Worm (Caenorhabditis elegans) whole organism, mixed stage, embryonic: ENCODE measurements around the gene ZK1128.3.
A peak's percentile ranks its signal among the peaks of the same experiment; 100 is the strongest.

Experiments
- M03D4.4 ChIP-seq: sonication (generic microtip); optimal IDR thresholded peaks from 2 replicates; lab custom pipeline; 2017; ENCODE audit warnings: mild to moderate bottlenecking, missing genetic modification characterization, missing compliant biosample characterization
- bed-3 ChIP-seq: fragments of 200-800 bp; sonication (Bioruptor generic); optimal IDR thresholded peaks from 3 replicates; lab custom pipeline; 2018; ENCODE audit warnings: mild to moderate bottlenecking, missing genetic modification characterization, moderate library complexity, missing compliant biosample characterization
- ceh-39 ChIP-seq: fragments of 150-350 bp; optimal IDR thresholded peaks from 2 replicates; lab custom pipeline; 2014; ENCODE audit warnings: missing biosample characterization, missing genetic modification characterization
- ceh-43 ChIP-seq: fragments of 200-800 bp; sonication (Bioruptor generic); optimal IDR thresholded peaks from 2 replicates; lab custom pipeline; 2018; ENCODE audit warnings: mild to moderate bottlenecking, missing genetic modification characterization, moderate library complexity, missing compliant biosample characterization
- ceh-83 ChIP-seq: fragments of 200-800 bp; sonication (Bioruptor generic); optimal IDR thresholded peaks from 2 replicates; lab custom pipeline; 2018; ENCODE audit warnings: mild to moderate bottlenecking, missing genetic modification characterization, missing compliant biosample characterization
- ces-1 ChIP-seq: fragments of 150-350 bp; optimal IDR thresholded peaks from 2 replicates; lab custom pipeline; 2014; ENCODE audit warnings: missing biosample characterization, missing genetic modification reagents, missing genetic modification characterization
- cnd-1 ChIP-seq: fragments of 200-800 bp; sonication (Bioruptor generic); optimal IDR thresholded peaks from 2 replicates; lab custom pipeline; 2018; ENCODE audit warnings: mild to moderate bottlenecking, missing genetic modification characterization, missing compliant biosample characterization
- drap-1 ChIP-seq: fragments of 200-800 bp; sonication (Bioruptor generic); optimal IDR thresholded peaks from 3 replicates; lab custom pipeline; 2018; ENCODE audit warnings: mild to moderate bottlenecking, missing genetic modification characterization, missing compliant biosample characterization
- elt-1 ChIP-seq: sonication (generic microtip); optimal IDR thresholded peaks from 2 replicates; lab custom pipeline; 2017; ENCODE audit warnings: missing genetic modification characterization, mild to moderate bottlenecking, missing compliant biosample characterization, antibody characterized with exemption, moderate library complexity, borderline replicate concordance; ENCODE audit not compliant: insufficient read depth
- elt-3 ChIP-seq: fragments of 150-350 bp; optimal IDR thresholded peaks from 2 replicates; lab custom pipeline; 2014; ENCODE audit warnings: missing biosample characterization, missing genetic modification characterization
- ham-2 ChIP-seq: fragments of 200-800 bp; sonication (Bioruptor generic); optimal IDR thresholded peaks from 2 replicates; lab custom pipeline; 2018; ENCODE audit warnings: mild to moderate bottlenecking, missing genetic modification characterization, missing compliant biosample characterization
- lin-13 ChIP-seq: fragments of 150-350 bp; optimal IDR thresholded peaks from 2 replicates; lab custom pipeline; 2014; ENCODE audit warnings: missing biosample characterization, missing genetic modification characterization
- lin-32 ChIP-seq: fragments of 200-800 bp; sonication (Bioruptor generic); optimal IDR thresholded peaks from 2 replicates; lab custom pipeline; 2018; ENCODE audit warnings: mild to moderate bottlenecking, missing genetic modification characterization, missing compliant biosample characterization
- lsy-2 ChIP-seq: fragments of 150-350 bp; optimal IDR thresholded peaks from 2 replicates; lab custom pipeline; 2014; ENCODE audit warnings: missing biosample characterization, missing genetic modification characterization
- mab-5 ChIP-seq: fragments of 150-350 bp; optimal IDR thresholded peaks from 2 replicates; lab custom pipeline; 2014; ENCODE audit warnings: missing biosample characterization, missing genetic modification characterization
- mep-1 ChIP-seq: fragments of 150-350 bp; optimal IDR thresholded peaks from 2 replicates; lab custom pipeline; 2017; ENCODE audit warnings: missing biosample characterization, missing genetic modification reagents, missing genetic modification characterization, inconsistent platforms
- mls-2 ChIP-seq: sonication (generic microtip); optimal IDR thresholded peaks from 2 replicates; lab custom pipeline; 2016; ENCODE audit warnings: mild to moderate bottlenecking, missing genetic modification characterization, moderate library complexity, missing compliant biosample characterization
- nhr-12 ChIP-seq: fragments of 150-350 bp; optimal IDR thresholded peaks from 2 replicates; lab custom pipeline; 2014; ENCODE audit warnings: missing biosample characterization, missing genetic modification characterization
- nhr-237 ChIP-seq: fragments of 150-350 bp; optimal IDR thresholded peaks from 2 replicates; lab custom pipeline; 2014; ENCODE audit warnings: missing biosample characterization, missing genetic modification characterization
- nhr-76 ChIP-seq: sonication (generic microtip); optimal IDR thresholded peaks from 2 replicates; lab custom pipeline; 2017; ENCODE audit warnings: missing biosample characterization, missing genetic modification characterization
- pha-4 ChIP-seq: fragments of 150-350 bp; optimal IDR thresholded peaks from 2 replicates; lab custom pipeline; 2018; ENCODE audit warnings: missing biosample characterization, missing genetic modification reagents, missing genetic modification characterization
- snpc-4 ChIP-seq: fragments of 150-350 bp; optimal IDR thresholded peaks from 2 replicates; lab custom pipeline; 2014; ENCODE audit warnings: missing biosample characterization, missing genetic modification characterization
- sptf-1 ChIP-seq: sonication (generic microtip); optimal IDR thresholded peaks from 2 replicates; lab custom pipeline; 2017; ENCODE audit warnings: mild to moderate bottlenecking, missing genetic modification characterization, moderate library complexity, missing compliant biosample characterization
- unc-120 ChIP-seq: sonication (generic microtip); optimal IDR thresholded peaks from 2 replicates; lab custom pipeline; 2017; ENCODE audit warnings: missing genetic modification characterization, missing compliant biosample characterization; ENCODE audit not compliant: poor library complexity, severe bottlenecking
- zip-8 ChIP-seq: fragments of 150-350 bp; optimal IDR thresholded peaks from 2 replicates; lab custom pipeline; 2014; ENCODE audit warnings: missing biosample characterization, missing genetic modification characterization
- ztf-11 ChIP-seq: fragments of 150-350 bp; optimal IDR thresholded peaks from 2 replicates; lab custom pipeline; 2014; ENCODE audit warnings: missing biosample characterization, missing genetic modification characterization

Gene ZK1128.3

ce11 chrIII:10136778-10137177, 18.1 kb upstream of the ZK1128.3 start, which contains the start of gene ZK1128.7:
TSS of gene ZK1128.7 (plus strand) at chrIII:10137006.
- TF ChIP-seq mab-5 (tag; lab: Kevin White, UChicago): no peak
- no peak for TF ChIP-seq mep-1
- peak; percentile 29 for TF ChIP-seq elt-1 (tag; lab: Kevin White, UChicago)

DNA sequence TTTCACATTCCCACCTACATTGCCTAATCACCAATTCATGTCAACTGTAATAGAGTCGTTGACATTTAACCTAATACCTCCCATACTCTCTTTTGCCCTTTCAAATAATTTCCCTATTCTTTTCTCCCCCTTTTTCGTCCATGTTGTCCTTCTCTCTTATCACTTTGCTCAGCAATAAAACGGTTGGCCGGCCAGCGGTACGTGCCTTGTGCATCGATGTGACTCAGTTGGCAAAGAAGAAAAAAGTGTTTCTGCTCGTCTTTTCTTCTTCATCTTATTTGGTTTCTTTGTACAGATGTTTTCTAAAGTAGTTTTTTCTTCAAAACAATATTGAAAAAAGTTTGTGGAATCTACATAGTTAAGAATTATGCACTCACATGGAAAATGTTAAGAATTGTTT, 15.8 kb upstream of the ZK1128.3 start:
- no peak for TF ChIP-seq ceh-83 (GFP tag; lab: Kevin White, UChicago)
- TF ChIP-seq bed-3: no peak
- TF ChIP-seq ham-2 (GFP tag; lab: Kevin White, UChicago): no peak
- no peak for TF ChIP-seq snpc-4 (tag; lab: Kevin White, UChicago)
- TF ChIP-seq nhr-12 (tag; lab: Kevin White, UChicago): no peak
- TF ChIP-seq, all 35 proteins: peak for 0

DNA sequence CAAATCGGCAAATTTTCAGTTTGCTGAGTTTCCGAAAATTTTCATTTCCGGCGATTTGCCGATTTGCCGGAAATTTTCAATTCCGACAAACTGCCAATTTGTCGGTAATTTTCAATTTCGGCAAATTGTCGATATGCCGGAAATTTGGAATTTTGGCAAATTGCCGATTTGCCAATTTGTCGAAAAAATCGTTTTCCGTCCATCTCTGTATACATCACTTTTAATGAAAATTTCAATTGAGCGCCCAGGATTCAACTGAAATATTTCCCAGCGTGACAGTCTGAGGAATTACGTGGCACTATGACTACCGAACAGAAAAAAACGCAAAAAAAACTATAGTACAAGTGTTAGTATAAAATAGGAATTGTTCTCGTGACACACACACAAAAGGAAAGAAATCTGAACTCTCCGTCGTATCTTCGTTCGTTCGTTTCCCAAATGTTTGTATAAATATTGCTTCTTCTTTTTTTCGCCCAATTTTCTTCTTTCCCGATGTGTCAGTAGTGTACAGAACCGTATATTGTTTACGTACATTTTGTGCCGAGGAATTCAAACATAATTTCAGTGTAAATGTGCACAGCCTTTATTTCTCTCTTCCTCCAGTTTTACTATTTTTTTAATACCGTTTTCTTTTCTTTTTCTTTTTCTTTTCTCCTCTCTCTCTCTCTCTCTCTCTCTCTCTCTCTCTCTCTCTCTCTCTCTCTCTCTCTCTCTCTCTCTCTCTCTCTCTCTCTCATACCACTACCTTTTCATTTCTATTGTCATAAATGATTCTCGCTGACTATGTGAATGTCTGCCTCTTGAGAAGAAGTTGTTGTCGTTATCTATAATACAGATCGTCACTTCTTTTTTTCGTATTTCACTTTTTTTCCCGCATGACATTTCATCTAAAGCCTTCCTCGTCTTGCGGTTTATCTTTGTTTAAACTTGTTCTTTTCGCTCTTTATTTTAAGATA, 14.1 kb upstream of the ZK1128.3 start:
- TF ChIP-seq nhr-76 (tag; lab: Kevin White, UChicago) (no peak), elt-3 (tag; lab: Kevin White, UChicago) (no peak), ztf-11 (tag; lab: Kevin White, UChicago) (no peak)

- TF ChIP-seq nhr-12 (tag; lab: Kevin White, UChicago) (no peak), mls-2 (tag; lab: Kevin White, UChicago) (no peak), lin-32 (no peak), ztf-11 (tag; lab: Kevin White, UChicago) (no peak), ceh-83 (GFP tag; lab: Kevin White, UChicago) (no peak), cnd-1 (tag; lab: Kevin White, UChicago) (no peak), snpc-4 (tag; lab: Kevin White, UChicago) (no peak), sptf-1 (no peak), ceh-43 (no peak), lin-13 (tag; lab: Kevin White, UChicago) (no peak), nhr-237 (tag; lab: Kevin White, UChicago) (no peak), M03D4.4 (tag; lab: Kevin White, UChicago) (no peak), ham-2 (GFP tag; lab: Kevin White, UChicago) (no peak), unc-120 (tag; lab: Kevin White, UChicago) (no peak), drap-1 (no peak), pha-4 (tag; lab: Kevin White, UChicago) (no peak), nhr-76 (tag; lab: Kevin White, UChicago) (no peak), zip-8 (tag; lab: Kevin White, UChicago) (no peak), elt-3 (tag; lab: Kevin White, UChicago) (no peak)
Measured at ce11 chrIII:10126375-10126774, 7.7 kb upstream of the ZK1128.3 start.

- peak; percentile 65 for TF ChIP-seq lin-13 (tag; lab: Kevin White, UChicago)
- peak; percentile 14 for TF ChIP-seq lsy-2 (tag; lab: Kevin White, UChicago)
- TF ChIP-seq sptf-1: peak; percentile 68
- TF ChIP-seq mep-1: peak; percentile 60
- no peak for TF ChIP-seq ceh-83 (GFP tag; lab: Kevin White, UChicago)
- TF ChIP-seq lin-32: peak; percentile 24
- no peak for TF ChIP-seq ztf-11 (tag; lab: Kevin White, UChicago)
- peak; percentile 48 for TF ChIP-seq M03D4.4 (tag; lab: Kevin White, UChicago)
- TF ChIP-seq cnd-1 (tag; lab: Kevin White, UChicago): peak; percentile 10
- peak; percentile 79 for TF ChIP-seq ces-1 (GFP tag; lab: Kevin White, UChicago)
- TF ChIP-seq drap-1: peak; percentile 21
- TF ChIP-seq mls-2 (tag; lab: Kevin White, UChicago): peak; percentile 38
- TF ChIP-seq ceh-39 (tag; lab: Kevin White, UChicago): no peak
- no peak for TF ChIP-seq zip-8 (tag; lab: Kevin White, UChicago)
- TF ChIP-seq nhr-237 (tag; lab: Kevin White, UChicago): no peak
- TF ChIP-seq unc-120 (tag; lab: Kevin White, UChicago): peak; percentile 22
Measured at ce11 chrIII:10123586-10124233, 5.0 kb upstream of the ZK1128.3 start, which contains the start of gene ttll-4. TSS of gene ttll-4 (plus strand) at chrIII:10124183.
